Worm (Caenorhabditis elegans) whole organism, late embryonic: ENCODE data around the gene algn-7.
"Not testable (repeated sequence)": the region's sequence is repeated elsewhere in the genome, so short reads cannot be mapped to it uniquely, and the experiment has no call there.

Experiments
- C08G9.2 ChIP-seq: sonication (generic microtip); optimal IDR thresholded peaks from 2 replicates; lab custom pipeline; 2016; ENCODE audit warnings: mild to moderate bottlenecking, missing genetic modification characterization, moderate library complexity, missing compliant biosample characterization
- ceh-14 ChIP-seq: sonication (generic microtip); optimal IDR thresholded peaks from 2 replicates; lab custom pipeline; 2016; ENCODE audit warnings: missing genotype, missing genetic modification characterization, missing compliant biosample characterization
- ceh-2 ChIP-seq: sonication (generic microtip); optimal IDR thresholded peaks from 2 replicates; lab custom pipeline; 2016; ENCODE audit warnings: missing genotype, missing genetic modification characterization, missing compliant biosample characterization
- ceh-31 ChIP-seq: sonication (generic microtip); optimal IDR thresholded peaks from 2 replicates; lab custom pipeline; 2016; ENCODE audit warnings: missing genetic modification characterization, missing compliant biosample characterization
- fkh-10 ChIP-seq: fragments of 150-350 bp; optimal IDR thresholded peaks from 2 replicates; lab custom pipeline; 2014; ENCODE audit warnings: missing biosample characterization, missing genetic modification reagents, missing genetic modification characterization
- fkh-6 ChIP-seq: sonication (generic microtip); optimal IDR thresholded peaks from 2 replicates; lab custom pipeline; 2016; ENCODE audit warnings: missing genetic modification characterization, missing compliant biosample characterization
- hlh-15 ChIP-seq: sonication (generic microtip); optimal IDR thresholded peaks from 2 replicates; lab custom pipeline; 2016; ENCODE audit warnings: missing genetic modification characterization, missing compliant biosample characterization
- hlh-30 ChIP-seq: sonication (generic microtip); optimal IDR thresholded peaks from 2 replicates; lab custom pipeline; 2017; ENCODE audit warnings: antibody characterized with exemption, missing genetic modification characterization, missing compliant biosample characterization; ENCODE audit not compliant: insufficient read depth
- hlh-8 ChIP-seq: sonication (generic microtip); optimal IDR thresholded peaks from 2 replicates; lab custom pipeline; 2016; ENCODE audit warnings: missing genotype, missing genetic modification characterization, missing compliant biosample characterization
- odd-2 ChIP-seq: sonication (generic microtip); optimal IDR thresholded peaks from 2 replicates; lab custom pipeline; 2017; ENCODE audit warnings: antibody characterized with exemption, mild to moderate bottlenecking, missing genetic modification characterization, missing compliant biosample characterization
- pha-4 ChIP-seq: fragments of 150-350 bp; optimal IDR thresholded peaks from 2 replicates; lab custom pipeline; 2018; ENCODE audit warnings: missing biosample characterization, missing genetic modification reagents, missing genetic modification characterization
- rnt-1 ChIP-seq: sonication (generic microtip); optimal IDR thresholded peaks from 2 replicates; lab custom pipeline; 2016; ENCODE audit warnings: missing genetic modification characterization, missing compliant biosample characterization
- unc-55 ChIP-seq: sonication (generic microtip); optimal IDR thresholded peaks from 2 replicates; lab custom pipeline; 2017; ENCODE audit warnings: missing biosample characterization, missing genetic modification reagents, missing genetic modification characterization

ce11 chrV:19909435-19909834 lies 24.7 kb downstream of the algn-7 start:
- TF ChIP-seq hlh-30 (tag; lab: Kevin White, UChicago); pha-4; ceh-2 (tag; lab: Kevin White, UChicago); unc-55 (GFP tag; lab: Kevin White, UChicago); fkh-10 (GFP tag; lab: Kevin White, UChicago); hlh-15 (tag; lab: Kevin White, UChicago); ceh-14 (tag; lab: Kevin White, UChicago); ceh-31 (tag; lab: Kevin White, UChicago); rnt-1 (tag; lab: Kevin White, UChicago); odd-2 (tag; lab: Kevin White, UChicago); fkh-6; hlh-8 (tag; lab: Kevin White, UChicago); C08G9.2 (tag; lab: Kevin White, UChicago): not testable (repeated sequence)
